Worm (Caenorhabditis elegans): ENCODE measurements around the gene rps-23.

- TF ChIP-seq F39B2.1 (GFP tag; IDR thresholded peaks at IDR 0.05) (no peak), unc-130 (GFP tag; optimal IDR thresholded peaks at IDR 0.05) (no peak), T26A5.8 (tag; optimal IDR thresholded peaks at IDR 0.05) (no peak)
These were observed 40.9 kb upstream of the rps-23 start for ce11 chrIV:12431755-12432154.

All from whole organism, young adult.